Fruit fly (Drosophila melanogaster): ENCODE results near the gene CG3402.

The CG3402 gene

DNA sequence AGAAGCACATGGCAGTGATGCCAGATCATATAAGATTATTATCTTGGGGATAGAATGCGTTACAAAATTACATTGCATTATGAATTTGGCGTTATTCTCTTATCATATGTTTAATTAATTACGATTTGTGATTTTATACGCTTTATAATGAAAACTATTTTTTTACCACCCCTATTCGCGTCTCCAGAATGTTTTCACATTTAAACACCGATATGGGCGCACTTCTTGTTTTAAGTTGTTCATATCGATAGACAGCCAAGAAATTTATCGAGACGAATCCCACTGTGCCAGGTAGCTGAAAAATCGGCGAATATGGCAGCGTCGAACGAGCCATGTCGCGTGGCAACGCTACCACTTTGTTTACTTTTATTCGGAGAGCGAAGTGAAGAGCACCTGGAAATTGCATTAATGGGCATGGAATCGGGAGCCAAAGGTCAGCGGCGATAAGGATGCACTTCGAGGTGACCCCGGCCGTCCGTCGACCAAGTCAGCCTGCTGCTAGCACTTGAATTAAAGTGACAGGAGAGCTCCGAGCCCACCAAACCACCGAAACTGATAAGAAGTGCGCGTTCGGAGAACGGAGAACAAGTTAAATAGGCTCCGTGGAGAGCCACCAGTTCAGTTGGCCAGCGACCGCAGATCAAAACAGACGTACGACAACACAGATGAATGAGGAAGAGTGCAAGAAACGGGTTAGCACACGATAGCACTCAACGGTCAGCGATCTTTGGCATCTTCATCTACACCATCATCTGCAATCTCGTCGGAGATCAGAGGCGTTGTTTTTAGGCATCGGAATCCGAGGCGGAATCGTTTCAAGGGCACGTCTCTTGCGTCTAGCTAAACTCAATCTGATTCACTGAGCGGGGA, 4.3 kb downstream of the CG3402 start, which contains the start of gene Gale (continued):
- TF ChIP-seq Elba2 (GFP tag; optimal IDR thresholded peaks at IDR 0.05) = no peak

DNA sequence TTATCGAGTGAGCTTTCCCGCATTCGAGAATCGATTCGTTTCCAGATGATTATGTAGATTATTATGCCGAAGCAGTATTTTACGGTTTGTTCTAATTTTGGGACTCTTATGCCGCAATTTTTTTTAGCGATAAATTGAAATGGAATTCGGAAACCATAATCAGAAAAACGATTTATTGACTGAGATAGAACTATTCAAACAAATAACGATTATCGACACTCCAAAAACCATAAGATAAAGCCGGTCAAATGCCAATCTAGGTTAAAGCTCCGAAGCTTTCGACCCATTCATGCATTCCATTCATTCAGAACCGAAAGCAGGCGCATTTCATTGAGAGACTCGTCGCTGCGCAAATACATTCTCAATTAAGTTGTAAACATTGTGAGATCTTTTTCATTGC, 5.2 kb downstream of the CG3402 start:
- peak; percentile 67 for TF ChIP-seq exex (tag; optimal IDR thresholded peaks at IDR 0.05)
- TF ChIP-seq CG12744 (GFP tag; optimal IDR thresholded peaks at IDR 0.05) = no peak
- peak in 1 of 2 experiments; percentile 23 for TF ChIP-seq Pdp1 (GFP tag; optimal IDR thresholded peaks at IDR 0.05)
- no peak for TF ChIP-seq CG12391 (tag; optimal IDR thresholded peaks at IDR 0.05)
- no peak for TF ChIP-seq sc (optimal IDR thresholded peaks at IDR 0.05)
- TF ChIP-seq sc (GFP tag; optimal IDR thresholded peaks at IDR 0.05) = no peak
- no peak for TF ChIP-seq CG6254 (GFP tag; optimal IDR thresholded peaks at IDR 0.05)
- TF ChIP-seq Kr (GFP tag; optimal IDR thresholded peaks at IDR 0.05) = no peak
- TF ChIP-seq NK7.1 (GFP tag; optimal IDR thresholded peaks at IDR 0.05) = no peak
- peak; percentile 65 for TF ChIP-seq run (tag; optimal IDR thresholded peaks at IDR 0.05)
- TF ChIP-seq mam (GFP tag; optimal IDR thresholded peaks at IDR 0.05) = no peak
- TF ChIP-seq CG12071 (GFP tag; optimal IDR thresholded peaks at IDR 0.05) = no peak
- TF ChIP-seq Hmr (GFP tag; optimal IDR thresholded peaks at IDR 0.05) = no peak
- no peak for TF ChIP-seq HmgD (GFP tag; optimal IDR thresholded peaks at IDR 0.05)
- peak; percentile 58 for TF ChIP-seq sens (GFP tag)
- TF ChIP-seq sqz (GFP tag; optimal IDR thresholded peaks at IDR 0.05) = no peak
- peak; percentile 87 for TF ChIP-seq sd (tag; optimal IDR thresholded peaks at IDR 0.05)
- TF ChIP-seq CG13287 (GFP tag; IDR thresholded peaks at IDR 0.05; ENCODE audit: partially characterized antibody) = no peak
- TF ChIP-seq ssp (GFP tag; IDR thresholded peaks at IDR 0.05) = no peak
- peak in 1 of 2 experiments; percentile 88 for TF ChIP-seq Hr78 (GFP tag; optimal IDR thresholded peaks at IDR 0.05)
- TF ChIP-seq crc (GFP tag; optimal IDR thresholded peaks at IDR 0.05) = no peak
- TF ChIP-seq slou (GFP tag; optimal IDR thresholded peaks at IDR 0.05) = no peak
- TF ChIP-seq grn (GFP tag; optimal IDR thresholded peaks at IDR 0.05) = peak; percentile 61
- peak; percentile 31 for TF ChIP-seq Deaf1 (tag; optimal IDR thresholded peaks at IDR 0.05)

- TF ChIP-seq chinmo (GFP tag; IDR thresholded peaks at IDR 0.05; ENCODE audit: partially characterized antibody) (no peak), CG6254 (GFP tag; optimal IDR thresholded peaks at IDR 0.05) (no peak), amos (GFP tag; IDR thresholded peaks at IDR 0.05; ENCODE audit: partially characterized antibody) (no peak), Deaf1 (tag; optimal IDR thresholded peaks at IDR 0.05) (peak; percentile 37), h (optimal IDR thresholded peaks at IDR 0.05) (no peak), ken (GFP tag; IDR thresholded peaks at IDR 0.05) (0 out of 3 replicates have a peak, but pooled peaks have one; percentile 15), CG31224 (GFP tag; IDR thresholded peaks at IDR 0.05) (no peak), Usf (GFP tag; optimal IDR thresholded peaks at IDR 0.05) (no peak), lmd (GFP tag; IDR thresholded peaks at IDR 0.05) (no peak), aop (GFP tag; IDR thresholded peaks at IDR 0.05) (no peak), CG12942 (GFP tag; optimal IDR thresholded peaks at IDR 0.05) (no peak), nerfin-2 (GFP tag; IDR thresholded peaks at IDR 0.05; ENCODE audit: partially characterized antibody) (no peak), ttk (GFP tag; IDR thresholded peaks at IDR 0.05) (0 out of 2 replicates have a peak, but pooled peaks have one; percentile 28), mam (GFP tag; optimal IDR thresholded peaks at IDR 0.05) (no peak), sqz (GFP tag; optimal IDR thresholded peaks at IDR 0.05) (peak; percentile 39), twi (tag; optimal IDR thresholded peaks at IDR 0.05) (peak; percentile 30), vnd (GFP tag; IDR thresholded peaks at IDR 0.05; ENCODE audit: partially characterized antibody) (no peak), CG15514 (GFP tag; optimal IDR thresholded peaks at IDR 0.05) (no peak), CG13894 (tag; optimal IDR thresholded peaks at IDR 0.05) (peak; percentile 97), tio (GFP tag; optimal IDR thresholded peaks at IDR 0.05) (no peak), hkb (optimal IDR thresholded peaks at IDR 0.05) (no peak), hkb (GFP tag; IDR thresholded peaks at IDR 0.05) (0 out of 2 replicates have a peak, but pooled peaks have one; percentile 11), org-1 (GFP tag; optimal IDR thresholded peaks at IDR 0.05) (no peak), crol (GFP tag; IDR thresholded peaks at IDR 0.05) (peak; percentile 84), chm (GFP tag; IDR thresholded peaks at IDR 0.05) (peak; percentile 10; the same call in 1 of the 2 replicates)
These were observed 7.2 kb downstream of the CG3402 start for dm6 chr3L:645426-646036.

Measured in whole organism, embryonic.